Worm (Caenorhabditis elegans) whole organism, young adult: ENCODE results near the gene citk-1.

Experiments
- D2030.7 ChIP-seq: fragments of 200-800 bp; sonication (Bioruptor generic); IDR thresholded peaks from 2 replicates; pipeline ENCODE4 v1.3.6; 2022; ENCODE audit warnings: missing genetic modification reagents, missing genetic modification characterization, missing compliant biosample characterization
- F10E7.11 ChIP-seq: sonication (generic microtip); optimal IDR thresholded peaks from 2 replicates; lab custom pipeline; 2017; ENCODE audit warnings: mild to moderate bottlenecking, missing genetic modification characterization, moderate library complexity, missing compliant biosample characterization
- F33H1.4 ChIP-seq: fragments of 200-800 bp; sonication (Bioruptor generic); IDR thresholded peaks from 2 replicates; pipeline ENCODE4 v1.3.6; 2022; ENCODE audit warnings: missing genetic modification reagents, missing genetic modification characterization, missing compliant biosample characterization
- F49E8.2 ChIP-seq: sonication (generic microtip); optimal IDR thresholded peaks from 3 replicates; lab custom pipeline; 2017; ENCODE audit warnings: missing genetic modification characterization, mild to moderate bottlenecking, missing compliant biosample characterization, antibody characterized with exemption, moderate library complexity; ENCODE audit not compliant: insufficient read depth
- F55B11.4 ChIP-seq: sonication (generic microtip); optimal IDR thresholded peaks from 2 replicates; lab custom pipeline; 2016; ENCODE audit warnings: missing compliant biosample characterization, missing genetic modification characterization, borderline replicate concordance; ENCODE audit not compliant: insufficient read depth
- T07F8.4 ChIP-seq: sonication (generic microtip); optimal IDR thresholded peaks from 2 replicates; lab custom pipeline; 2016; ENCODE audit warnings: mild to moderate bottlenecking, missing genetic modification characterization, moderate library complexity, missing compliant biosample characterization
- T26A5.8 ChIP-seq: sonication (generic microtip); optimal IDR thresholded peaks from 2 replicates; lab custom pipeline; 2016; ENCODE audit warnings: missing genetic modification characterization, missing compliant biosample characterization
- Y79H2A.3 ChIP-seq: fragments of 200-800 bp; sonication (Bioruptor generic); conservative IDR thresholded peaks from 2 replicates; pipeline ENCODE4 v1.3.6; 2022; ENCODE audit warnings: missing genetic modification reagents, missing genetic modification characterization, missing compliant biosample characterization
- ZK185.1 ChIP-seq: sonication (generic microtip); optimal IDR thresholded peaks from 2 replicates; lab custom pipeline; 2016; ENCODE audit warnings: mild to moderate bottlenecking, missing genetic modification characterization, missing compliant biosample characterization; ENCODE audit not compliant: poor library complexity, severe bottlenecking
- ama-1 ChIP-seq, 3 experiments: fragments of 150-350 bp in 1 of 3; sonication (generic microtip) in 2 of 3; optimal IDR thresholded peaks; 2 replicates each; lab custom pipeline; 2014 to 2018; ENCODE audit warnings: missing biosample characterization in 2 of 3, missing genetic modification characterization in 2 of 3, missing genetic modification reagents in 2 of 3
- aptf-2 ChIP-seq: fragments of 200-800 bp; sonication (Bioruptor generic); conservative IDR thresholded peaks from 2 replicates; pipeline ENCODE4 v1.3.6; 2022; ENCODE audit warnings: missing genetic modification reagents, missing genetic modification characterization, missing compliant biosample characterization
- aptf-3 ChIP-seq: fragments of 200-800 bp; sonication (Bioruptor generic); IDR thresholded peaks from 2 replicates; pipeline ENCODE4 v1.3.6; 2022; ENCODE audit warnings: missing genetic modification characterization, missing compliant biosample characterization
- atf-7 ChIP-seq: sonication (generic microtip); optimal IDR thresholded peaks from 2 replicates; lab custom pipeline; 2017; ENCODE audit warnings: mild to moderate bottlenecking, missing genetic modification characterization, missing compliant biosample characterization
- ceh-100 ChIP-seq: fragments of 200-800 bp; sonication (Bioruptor generic); IDR thresholded peaks from 2 replicates; pipeline ENCODE4 v1.3.6; 2022; ENCODE audit warnings: missing genetic modification reagents, missing genetic modification characterization, missing compliant biosample characterization
- ceh-27 ChIP-seq: fragments of 200-800 bp; sonication (Bioruptor generic); optimal IDR thresholded peaks from 2 replicates; lab custom pipeline; 2018; ENCODE audit warnings: mild to moderate bottlenecking, missing genetic modification characterization, moderate library complexity, missing compliant biosample characterization
- efl-1 ChIP-seq: fragments of 150-350 bp; optimal IDR thresholded peaks from 2 replicates; lab custom pipeline; 2014; ENCODE audit warnings: missing biosample characterization, missing genetic modification reagents, missing genetic modification characterization
- egl-44 ChIP-seq: fragments of 200-800 bp; sonication (Bioruptor generic); IDR thresholded peaks from 2 replicates; pipeline ENCODE4 v1.3.6; 2022; ENCODE audit warnings: missing genetic modification reagents, missing genetic modification characterization, missing compliant biosample characterization
- fkh-3 ChIP-seq: sonication (generic microtip); optimal IDR thresholded peaks from 2 replicates; lab custom pipeline; 2016; ENCODE audit warnings: mild to moderate bottlenecking, missing genetic modification characterization, missing compliant biosample characterization
- let-607 ChIP-seq, 2 experiments: fragments of 200-800 bp in 1 of 2; sonication (Bioruptor generic) in 1 of 2; sonication (generic microtip) in 1 of 2; optimal IDR thresholded peaks; 2 replicates each; lab custom pipeline; 2016 to 2018; ENCODE audit warnings: mild to moderate bottlenecking in 2 of 2, missing compliant biosample characterization in 2 of 2, missing genetic modification characterization in 2 of 2, moderate library complexity in 2 of 2, missing genotype in 1 of 2
- lin-26 ChIP-seq: fragments of 200-800 bp; sonication (Bioruptor generic); IDR thresholded peaks from 2 replicates; pipeline ENCODE4 v1.3.6; 2022; ENCODE audit warnings: missing genetic modification reagents, missing genetic modification characterization, missing compliant biosample characterization
- lin-35 ChIP-seq, 3 experiments: fragments of 150-350 bp in 2 of 3; sonication (generic microtip) in 1 of 3; optimal IDR thresholded peaks; 2 replicates each; lab custom pipeline; 2014 to 2018; ENCODE audit warnings: missing biosample characterization in 3 of 3, missing genetic modification characterization in 3 of 3, missing genetic modification reagents in 3 of 3
- lin-40 ChIP-seq: sonication (generic microtip); optimal IDR thresholded peaks from 2 replicates; lab custom pipeline; 2016; ENCODE audit warnings: missing genetic modification characterization, mild to moderate bottlenecking, missing compliant biosample characterization, missing genotype, missing genetic modification reagents
- lin-54 ChIP-seq: fragments of 200-800 bp; sonication (Bioruptor generic); optimal IDR thresholded peaks from 2 replicates; lab custom pipeline; 2018; ENCODE audit warnings: mild to moderate bottlenecking, missing genetic modification characterization, missing compliant biosample characterization
- mcd-1 ChIP-seq: fragments of 200-800 bp; sonication (Bioruptor generic); IDR thresholded peaks from 2 replicates; pipeline ENCODE4 v1.3.6; 2022; ENCODE audit warnings: missing genetic modification reagents, missing genetic modification characterization, missing compliant biosample characterization
- mes-4 ChIP-seq: sonication (generic microtip); optimal IDR thresholded peaks from 2 replicates; lab custom pipeline; 2016; ENCODE audit warnings: missing genotype, missing genetic modification characterization, missing compliant biosample characterization
- nfya-2 ChIP-seq: fragments of 200-800 bp; sonication (Bioruptor generic); IDR thresholded peaks from 2 replicates; pipeline ENCODE4 v1.3.6; 2022; ENCODE audit warnings: missing genetic modification reagents, missing genetic modification characterization, missing compliant biosample characterization
- rpc-1 ChIP-seq, 2 experiments: fragments of 150-350 bp in 1 of 2; sonication (generic microtip) in 1 of 2; optimal IDR thresholded peaks; 2 replicates each; lab custom pipeline; 2014 to 2018; ENCODE audit warnings: missing biosample characterization in 1 of 2, missing genetic modification characterization in 1 of 2, missing genetic modification reagents in 1 of 2, missing genotype in 1 of 2
- snpc-1.1 ChIP-seq: sonication (generic microtip); optimal IDR thresholded peaks from 2 replicates; lab custom pipeline; 2017; ENCODE audit warnings: missing genetic modification characterization, mild to moderate bottlenecking, missing compliant biosample characterization, antibody characterized with exemption, moderate library complexity, missing genotype, missing genetic modification reagents; ENCODE audit not compliant: insufficient read depth
- snpc-1.3 ChIP-seq: sonication (generic microtip); optimal IDR thresholded peaks from 2 replicates; lab custom pipeline; 2017; ENCODE audit warnings: missing genetic modification characterization, mild to moderate bottlenecking, missing compliant biosample characterization, antibody characterized with exemption, moderate library complexity, missing genotype, missing genetic modification reagents; ENCODE audit not compliant: insufficient read depth
- snpc-3.4 ChIP-seq: sonication (generic microtip); optimal IDR thresholded peaks from 2 replicates; lab custom pipeline; 2017; ENCODE audit warnings: missing genetic modification characterization, mild to moderate bottlenecking, missing compliant biosample characterization, antibody characterized with exemption, moderate library complexity, missing genotype, missing genetic modification reagents
- snpc-4 ChIP-seq, 5 experiments: fragments of 150-350 bp in 1 of 5; sonication (generic microtip) in 4 of 5; optimal IDR thresholded peaks; 2 replicates each; lab custom pipeline; 2014 to 2018; ENCODE audit warnings: missing genetic modification characterization in 5 of 5, missing biosample characterization in 3 of 5, antibody characterized with exemption in 2 of 5, mild to moderate bottlenecking in 2 of 5, missing compliant biosample characterization in 2 of 5, missing genotype in 2 of 5, moderate library complexity in 2 of 5, missing genetic modification reagents in 1 of 5
- tbx-9 ChIP-seq: sonication (generic microtip); optimal IDR thresholded peaks from 2 replicates; lab custom pipeline; 2016; ENCODE audit warnings: borderline replicate concordance, missing genetic modification characterization, inconsistent platforms, missing compliant biosample characterization
- unc-62 ChIP-seq: fragments of 150-350 bp; optimal IDR thresholded peaks from 2 replicates; lab custom pipeline; 2014; ENCODE audit warnings: missing biosample characterization, missing genetic modification reagents, missing genetic modification characterization
- xnd-1 ChIP-seq: sonication (generic microtip); optimal IDR thresholded peaks from 2 replicates; lab custom pipeline; 2016; ENCODE audit warnings: missing genotype, missing genetic modification reagents, missing genetic modification characterization, missing compliant biosample characterization
- zfh-2 ChIP-seq: fragments of 200-800 bp; sonication (Bioruptor generic); conservative IDR thresholded peaks from 2 replicates; pipeline ENCODE4 v1.3.6; 2022; ENCODE audit warnings: missing genetic modification reagents, missing genetic modification characterization, missing compliant biosample characterization

Gene citk-1

DNA sequence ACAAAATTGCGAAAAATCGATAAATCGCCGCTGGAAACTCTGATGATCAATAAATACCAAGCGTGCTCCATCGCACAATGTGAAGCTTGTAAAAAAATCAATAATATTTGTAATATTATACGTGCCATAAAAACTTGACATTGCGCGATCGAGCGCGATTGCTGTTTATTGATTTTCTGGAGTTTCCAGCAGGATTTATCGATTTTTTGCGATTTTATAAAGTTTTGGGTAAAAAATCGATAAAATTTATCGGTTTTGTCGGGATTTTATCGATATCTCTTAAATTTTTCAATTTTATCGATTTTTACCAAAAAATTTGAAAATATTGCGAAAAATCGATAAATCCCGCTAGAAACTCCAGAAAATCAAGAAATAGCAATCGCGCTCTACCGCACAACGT, 8.9 kb upstream of the citk-1 start:
- TF ChIP-seq ZK185.1 (tag; lab: Kevin White, UChicago) (no peak), egl-44 (GFP tag; lab: Robert Waterston, UW) (no peak), T07F8.4 (no peak), rpc-1 (optimal IDR thresholded peaks at IDR 0.05; lab: Kevin White, UChicago) (no peak), rpc-1 (tag; optimal IDR thresholded peaks at IDR 0.05; lab: Kevin White, UChicago) (no peak), mes-4 (tag; lab: Kevin White, UChicago) (no peak), snpc-3.4 (tag; lab: Kevin White, UChicago) (no peak), fkh-3 (no peak), F33H1.4 (GFP tag; lab: Robert Waterston, UW) (no peak), ama-1 (optimal IDR thresholded peaks at IDR 0.05; lab: Kevin White, UChicago) (no peak), ama-1 (GFP tag; optimal IDR thresholded peaks at IDR 0.05; lab: Kevin White, UChicago) (no peak), efl-1 (GFP tag; lab: Kevin White, UChicago) (no peak), let-607 (tag; optimal IDR thresholded peaks at IDR 0.05; lab: Kevin White, UChicago) (no peak), snpc-4 (GFP tag; optimal IDR thresholded peaks at IDR 0.05; lab: Kevin White, UChicago) (no peak), snpc-4 (tag; optimal IDR thresholded peaks at IDR 0.05; lab: Kevin White, UChicago) (no peak), tbx-9 (no peak), lin-54 (GFP tag; lab: Kevin White, UChicago) (no peak), mcd-1 (GFP tag; lab: Robert Waterston, UW) (no peak), Y79H2A.3 (GFP tag; lab: Robert Waterston, UW) (no peak), D2030.7 (GFP tag; lab: Robert Waterston, UW) (no peak)

ce11 chrII:13902014-13902413, 6.7 kb upstream of the citk-1 start, which contains the start of gene W02B8.1:
TSS of gene W02B8.1 (minus strand) at chrII:13902114.
- TF ChIP-seq F55B11.4 (no peak), ceh-100 (no peak), xnd-1 (no peak), lin-26 (GFP tag; lab: Robert Waterston, UW) (no peak), ceh-27 (GFP tag; lab: Kevin White, UChicago) (no peak), mes-4 (tag; lab: Kevin White, UChicago) (no peak), lin-40 (no peak), aptf-3 (GFP tag; lab: Robert Waterston, UW) (no peak), F10E7.11 (tag; lab: Kevin White, UChicago) (no peak), F49E8.2 (tag; lab: Kevin White, UChicago) (no peak), aptf-2 (GFP tag; lab: Robert Waterston, UW) (no peak), atf-7 (tag; lab: Kevin White, UChicago) (no peak), let-607 (tag; optimal IDR thresholded peaks at IDR 0.05; lab: Kevin White, UChicago) (no peak), snpc-1.3 (tag; lab: Kevin White, UChicago) (no peak), T26A5.8 (tag; lab: Kevin White, UChicago) (no peak), zfh-2 (GFP tag; lab: Robert Waterston, UW) (no peak), unc-62 (GFP tag; lab: Kevin White, UChicago) (no peak), nfya-2 (GFP tag; lab: Robert Waterston, UW) (no peak), tbx-9 (no peak), snpc-1.1 (tag; lab: Kevin White, UChicago) (no peak)

ce11 chrII:13903482-13903881, 5.2 kb upstream of the citk-1 start:
- no peak for TF ChIP-seq snpc-1.1 (tag; lab: Kevin White, UChicago)
- peak in 1 of 3 experiments; percentile 31 for TF ChIP-seq lin-35 (GFP tag; optimal IDR thresholded peaks at IDR 0.05; lab: Kevin White, UChicago)
